Fruit fly (Drosophila melanogaster): ENCODE results near the gene RpL34b.

RpL34b gene

DNA sequence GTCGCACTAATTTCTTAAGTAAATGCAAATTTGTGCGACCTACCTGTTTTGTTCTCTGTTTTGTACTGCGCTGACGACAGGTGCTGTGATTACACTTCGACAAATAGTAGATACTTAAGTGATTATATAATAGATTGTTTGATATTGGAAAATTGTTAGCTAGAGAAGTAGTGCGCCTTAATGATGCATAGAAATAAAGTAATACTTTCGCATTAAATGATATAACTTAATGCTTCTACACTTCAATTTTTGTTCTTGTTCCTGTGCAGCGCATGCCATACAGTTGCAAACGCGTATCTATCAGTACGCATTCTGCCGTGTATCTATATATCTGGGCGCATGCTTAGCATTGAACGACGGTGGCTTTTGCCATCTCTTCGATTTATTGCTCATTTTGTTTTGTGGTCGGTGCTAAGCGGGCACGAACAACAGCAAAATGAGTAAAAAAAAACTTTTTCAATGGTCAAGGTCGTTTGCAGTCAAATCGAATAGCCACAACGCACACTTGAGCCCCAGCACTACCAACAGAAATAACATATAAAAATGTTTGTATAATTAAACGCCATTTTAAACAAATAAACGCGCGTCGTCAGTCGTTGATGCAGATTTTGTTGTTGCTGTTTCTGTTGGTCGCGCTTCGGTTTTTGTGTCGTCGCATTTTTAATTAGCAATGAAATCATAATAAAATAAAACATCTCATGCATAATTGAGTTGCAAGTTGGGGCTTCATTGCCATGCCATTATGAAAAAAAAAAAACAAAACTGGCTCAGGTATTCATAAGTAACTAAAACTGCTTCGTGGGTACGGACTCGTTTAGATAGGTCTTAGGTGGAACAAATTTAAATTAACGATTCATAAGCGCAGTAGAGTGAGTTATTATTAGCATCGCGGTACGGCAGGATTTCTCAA lies 29.6 kb upstream of the RpL34b start:
- TF ChIP-seq Hr96 (GFP tag; optimal IDR thresholded peaks at IDR 0.05) (no peak), CG7045 (GFP tag; optimal IDR thresholded peaks at IDR 0.05) (peak; percentile 69), tj (GFP tag; optimal IDR thresholded peaks at IDR 0.05) (no peak), Mnt (GFP tag; optimal IDR thresholded peaks at IDR 0.05) (peak; percentile 5), Clk (GFP tag; optimal IDR thresholded peaks at IDR 0.05) (no peak), cic (GFP tag; optimal IDR thresholded peaks at IDR 0.05) (peak; percentile 16), CG7101 (tag; optimal IDR thresholded peaks at IDR 0.05) (peak; percentile 32), CG14711 (tag; optimal IDR thresholded peaks at IDR 0.05) (peak; percentile 14), CG5204 (GFP tag; optimal IDR thresholded peaks at IDR 0.05) (no peak), CG33017 (tag; optimal IDR thresholded peaks at IDR 0.05) (peak; percentile 45), Crg-1 (GFP tag; optimal IDR thresholded peaks at IDR 0.05) (no peak), kay (GFP tag; ENCODE audit: borderline replicate concordance) (peak; percentile 75)

DNA sequence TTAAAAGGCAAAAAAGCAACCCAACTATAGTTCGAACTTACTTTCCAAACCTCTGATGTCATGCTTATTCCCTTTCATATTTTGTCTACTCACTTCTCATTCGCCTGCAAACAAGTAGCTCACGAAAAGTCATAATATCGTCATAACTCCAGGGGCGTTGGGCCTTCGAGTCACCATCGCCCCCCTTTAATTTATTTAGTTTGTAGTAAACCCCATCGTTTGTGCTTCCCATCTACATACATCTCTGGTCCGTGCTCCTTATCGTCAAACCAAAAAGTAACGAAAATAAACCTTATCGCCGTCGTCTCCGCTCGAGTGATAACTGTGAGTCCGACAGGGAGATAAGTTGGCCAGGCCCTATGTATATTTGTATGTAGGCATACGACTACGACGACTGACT lies 28.0 kb upstream of the RpL34b start:
- TF ChIP-seq toe (GFP tag; optimal IDR thresholded peaks at IDR 0.05) = no peak
- peak; percentile 69 for TF ChIP-seq Mnt (GFP tag; optimal IDR thresholded peaks at IDR 0.05)
- TF ChIP-seq CG14711 (tag; optimal IDR thresholded peaks at IDR 0.05) = peak; percentile 62
- peak; percentile 85 for TF ChIP-seq CG33017 (tag; optimal IDR thresholded peaks at IDR 0.05)
- TF ChIP-seq pad (GFP tag; optimal IDR thresholded peaks at IDR 0.05) = peak; percentile 48
- no peak for TF ChIP-seq CG5204 (GFP tag; optimal IDR thresholded peaks at IDR 0.05)
- no peak for TF ChIP-seq Crg-1 (GFP tag; optimal IDR thresholded peaks at IDR 0.05)
- TF ChIP-seq CG12768 (GFP tag; optimal IDR thresholded peaks at IDR 0.05) = peak; percentile 80
- TF ChIP-seq cic (GFP tag; optimal IDR thresholded peaks at IDR 0.05) = peak; percentile 92
- no peak for TF ChIP-seq CG1620 (GFP tag; optimal IDR thresholded peaks at IDR 0.05)
- peak; percentile 98 for TF ChIP-seq kay (GFP tag; ENCODE audit: borderline replicate concordance)
- no peak for TF ChIP-seq bab1 (GFP tag; optimal IDR thresholded peaks at IDR 0.05)
- peak; percentile 82 for TF ChIP-seq CG7045 (GFP tag; optimal IDR thresholded peaks at IDR 0.05)
- no peak for TF ChIP-seq cnc (optimal IDR thresholded peaks at IDR 0.05)
- TF ChIP-seq CG11617 (GFP tag; optimal IDR thresholded peaks at IDR 0.05) = peak; percentile 43
- peak; percentile 85 for TF ChIP-seq CG7101 (tag; optimal IDR thresholded peaks at IDR 0.05)
- TF ChIP-seq Clk (GFP tag; optimal IDR thresholded peaks at IDR 0.05) = peak; percentile 82
- no peak for TF ChIP-seq ovo (GFP tag; optimal IDR thresholded peaks at IDR 0.05)
- peak; percentile 27 for TF ChIP-seq tj (GFP tag; optimal IDR thresholded peaks at IDR 0.05)
- TF ChIP-seq Hr96 (GFP tag; optimal IDR thresholded peaks at IDR 0.05) = peak; percentile 78

DNA sequence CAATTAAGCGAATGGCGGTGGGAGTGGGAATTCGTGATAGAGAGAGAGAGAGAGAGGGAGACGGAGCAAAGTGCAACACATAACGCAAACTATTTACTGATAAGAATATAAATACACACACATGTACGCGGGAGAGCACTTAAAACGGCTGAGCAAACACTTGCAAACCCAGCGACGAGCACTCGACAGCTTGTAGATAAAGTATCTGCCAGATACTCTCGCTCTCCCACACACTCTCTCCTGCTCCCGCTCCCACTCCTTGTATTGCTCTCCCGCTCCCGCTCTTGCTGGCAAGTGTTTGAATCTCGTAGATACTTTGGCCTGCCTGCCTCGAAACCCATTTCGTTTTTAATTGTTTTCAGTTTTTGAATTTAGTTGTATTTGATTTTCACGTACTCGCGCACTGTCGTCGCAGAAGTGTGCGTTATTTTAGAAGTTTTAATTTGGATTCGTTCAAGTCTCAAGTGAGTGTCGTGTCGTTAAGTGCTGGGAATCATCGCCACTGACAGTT lies 27.2 kb upstream of the RpL34b start:
- TF ChIP-seq Clk (GFP tag; optimal IDR thresholded peaks at IDR 0.05) = peak; percentile 46
- TF ChIP-seq Hr96 (GFP tag; optimal IDR thresholded peaks at IDR 0.05) = peak; percentile 73
- no peak for TF ChIP-seq cnc (optimal IDR thresholded peaks at IDR 0.05)
- peak; percentile 92 for TF ChIP-seq CG12768 (GFP tag; optimal IDR thresholded peaks at IDR 0.05)
- TF ChIP-seq ovo (GFP tag; optimal IDR thresholded peaks at IDR 0.05) = peak; percentile 65
- TF ChIP-seq CG33017 (tag; optimal IDR thresholded peaks at IDR 0.05) = peak; percentile 63
- peak; percentile 65 for TF ChIP-seq CG7045 (GFP tag; optimal IDR thresholded peaks at IDR 0.05)
- TF ChIP-seq CG5204 (GFP tag; optimal IDR thresholded peaks at IDR 0.05) = no peak
- TF ChIP-seq bab1 (GFP tag; optimal IDR thresholded peaks at IDR 0.05) = peak; percentile 34
- peak; percentile 65 for TF ChIP-seq CG7101 (tag; optimal IDR thresholded peaks at IDR 0.05)
- no peak for TF ChIP-seq CG1620 (GFP tag; optimal IDR thresholded peaks at IDR 0.05)
- TF ChIP-seq toe (GFP tag; optimal IDR thresholded peaks at IDR 0.05) = no peak
- no peak for TF ChIP-seq Crg-1 (GFP tag; optimal IDR thresholded peaks at IDR 0.05)
- peak; percentile 43 for TF ChIP-seq CG11617 (GFP tag; optimal IDR thresholded peaks at IDR 0.05)
- TF ChIP-seq pad (GFP tag; optimal IDR thresholded peaks at IDR 0.05) = peak; percentile 20
- peak; percentile 26 for TF ChIP-seq CG14711 (tag; optimal IDR thresholded peaks at IDR 0.05)
- TF ChIP-seq Mnt (GFP tag; optimal IDR thresholded peaks at IDR 0.05) = peak; percentile 75
- peak; percentile 90 for TF ChIP-seq cic (GFP tag; optimal IDR thresholded peaks at IDR 0.05)
- TF ChIP-seq tj (GFP tag; optimal IDR thresholded peaks at IDR 0.05) = peak; percentile 74
- no peak for TF ChIP-seq kay (GFP tag; ENCODE audit: borderline replicate concordance)

DNA sequence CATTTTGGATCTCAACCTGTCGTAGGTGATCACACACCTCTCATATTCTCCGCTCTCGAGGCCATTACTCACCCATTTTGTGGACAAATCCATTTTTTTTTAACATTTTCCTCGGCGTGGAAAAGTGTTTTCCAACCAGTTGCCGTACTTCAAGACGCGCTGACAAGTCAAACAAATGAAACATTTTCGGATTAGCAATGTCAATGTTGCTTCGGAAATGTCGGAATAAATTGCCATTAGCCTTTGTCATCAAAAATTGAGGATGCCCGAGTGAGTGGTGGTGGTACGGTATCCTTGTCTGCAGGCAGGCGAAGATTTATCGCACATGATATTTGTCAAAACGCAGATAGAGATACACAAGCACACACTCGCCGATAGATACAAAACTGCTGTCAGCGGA lies 26.3 kb upstream of the RpL34b start:
- no peak for TF ChIP-seq CG7045 (GFP tag; optimal IDR thresholded peaks at IDR 0.05)

DNA sequence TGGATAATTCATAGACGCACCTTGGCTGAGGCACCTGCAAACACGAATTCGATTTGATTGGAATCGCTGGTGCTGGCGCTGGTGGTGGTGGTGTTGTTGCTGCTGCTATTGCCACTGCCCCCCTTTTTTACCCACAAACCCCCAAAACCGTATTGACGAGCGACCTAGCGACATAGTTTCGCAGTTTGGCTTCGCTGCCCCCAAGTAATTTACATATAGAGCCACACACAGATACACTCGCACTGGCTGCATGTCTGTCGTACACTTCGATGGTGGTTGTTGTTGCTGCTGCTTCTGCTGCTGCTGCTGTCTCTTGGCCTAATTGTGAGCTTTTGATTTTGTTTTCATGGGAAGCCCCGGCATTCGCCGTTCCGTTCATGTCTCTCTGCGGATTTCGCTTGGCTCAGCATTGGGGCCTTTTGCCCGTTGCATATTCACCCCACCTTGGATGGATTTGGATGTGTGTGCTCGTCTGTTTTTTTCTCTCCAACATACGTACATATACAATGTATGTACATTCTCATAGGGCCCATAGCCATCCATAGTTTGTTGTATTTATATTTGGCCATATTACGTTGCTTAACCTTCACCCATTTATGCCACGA lies 23.1 kb upstream of the RpL34b start:
- TF ChIP-seq CG14711 (tag; optimal IDR thresholded peaks at IDR 0.05) (no peak), kay (GFP tag; ENCODE audit: borderline replicate concordance) (no peak), CG33017 (tag; optimal IDR thresholded peaks at IDR 0.05) (no peak), tj (GFP tag; optimal IDR thresholded peaks at IDR 0.05) (peak; percentile 88), cic (GFP tag; optimal IDR thresholded peaks at IDR 0.05) (no peak), cnc (optimal IDR thresholded peaks at IDR 0.05) (no peak), CG12768 (GFP tag; optimal IDR thresholded peaks at IDR 0.05) (no peak), ovo (GFP tag; optimal IDR thresholded peaks at IDR 0.05) (no peak)

DNA sequence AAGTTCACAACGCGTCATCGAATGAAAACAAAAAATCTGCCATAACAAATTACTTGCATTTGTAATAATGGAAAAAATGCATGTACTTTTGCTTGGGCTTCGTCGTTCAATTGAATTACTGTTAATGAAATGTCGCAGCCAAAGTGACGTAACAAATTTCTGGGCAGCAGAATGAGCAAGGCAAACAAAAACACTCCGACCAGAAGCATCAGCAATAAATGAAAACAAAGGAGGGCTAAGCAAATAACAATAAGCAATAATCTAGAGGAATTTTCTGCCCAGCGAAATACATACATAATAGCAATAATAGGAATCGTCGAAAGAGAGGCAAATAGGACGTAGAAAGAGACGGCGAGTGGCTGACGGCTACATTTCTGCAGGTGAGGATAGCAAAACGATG lies 21.3 kb upstream of the RpL34b start:
- TF ChIP-seq Mnt (GFP tag; optimal IDR thresholded peaks at IDR 0.05) (no peak), cic (GFP tag; optimal IDR thresholded peaks at IDR 0.05) (peak; percentile 21), tj (GFP tag; optimal IDR thresholded peaks at IDR 0.05) (peak; percentile 80), Crg-1 (GFP tag; optimal IDR thresholded peaks at IDR 0.05) (no peak), kay (GFP tag; ENCODE audit: borderline replicate concordance) (peak; percentile 59), pad (GFP tag; optimal IDR thresholded peaks at IDR 0.05) (no peak), CG33017 (tag; optimal IDR thresholded peaks at IDR 0.05) (no peak), CG7101 (tag; optimal IDR thresholded peaks at IDR 0.05) (no peak), CG1620 (GFP tag; optimal IDR thresholded peaks at IDR 0.05) (no peak), toe (GFP tag; optimal IDR thresholded peaks at IDR 0.05) (no peak), Hr96 (GFP tag; optimal IDR thresholded peaks at IDR 0.05) (no peak), CG12768 (GFP tag; optimal IDR thresholded peaks at IDR 0.05) (peak; percentile 44), CG7045 (GFP tag; optimal IDR thresholded peaks at IDR 0.05) (no peak), CG14711 (tag; optimal IDR thresholded peaks at IDR 0.05) (no peak), bab1 (GFP tag; optimal IDR thresholded peaks at IDR 0.05) (no peak), Clk (GFP tag; optimal IDR thresholded peaks at IDR 0.05) (no peak), cnc (optimal IDR thresholded peaks at IDR 0.05) (no peak), CG5204 (GFP tag; optimal IDR thresholded peaks at IDR 0.05) (no peak), ovo (GFP tag; optimal IDR thresholded peaks at IDR 0.05) (no peak), CG11617 (GFP tag; optimal IDR thresholded peaks at IDR 0.05) (no peak)

Data from whole organism, adult.